Worm (Caenorhabditis elegans): Measurements from ENCODE around the gene thk-1.

ce11 chrIV:10296036-10296435 lies 14.7 kb upstream of the thk-1 start:
- no peak for TF ChIP-seq egl-27 (tag; optimal IDR thresholded peaks at IDR 0.05)
- TF ChIP-seq mab-5 (tag; optimal IDR thresholded peaks at IDR 0.05): no peak
- TF ChIP-seq aly-2 (tag; optimal IDR thresholded peaks at IDR 0.05): no peak
- TF ChIP-seq lin-11 (tag; optimal IDR thresholded peaks at IDR 0.05): no peak
- no peak for TF ChIP-seq sma-9 (GFP tag; optimal IDR thresholded peaks at IDR 0.05)
- TF ChIP-seq sma-9 (tag; optimal IDR thresholded peaks at IDR 0.05): no peak
